Fruit fly (Drosophila melanogaster) whole organism, adult: Measurements from ENCODE around the gene loaf.

Experiments
- CG11617 ChIP-seq: fragments of 200-800 bp; sonication (Bioruptor generic); optimal IDR thresholded peaks from 2 replicates; lab custom pipeline; 2017; ENCODE audit warnings: mild to moderate bottlenecking, missing biosample characterization, missing genetic modification reagents, missing genetic modification characterization
- CG12768 ChIP-seq: fragments of 200-800 bp; sonication (Bioruptor generic); optimal IDR thresholded peaks from 2 replicates; lab custom pipeline; 2017; ENCODE audit warnings: missing biosample characterization, missing genetic modification characterization, mild to moderate bottlenecking, moderate library complexity, missing genetic modification reagents
- CG14711 ChIP-seq: fragments of 200-800 bp; sonication (Bioruptor generic); optimal IDR thresholded peaks from 2 replicates; lab custom pipeline; 2018; ENCODE audit warnings: missing biosample characterization, mild to moderate bottlenecking, missing genetic modification characterization, moderate library complexity
- CG1620 ChIP-seq: fragments of 200-800 bp; sonication (Bioruptor generic); optimal IDR thresholded peaks from 2 replicates; lab custom pipeline; 2016; ENCODE audit warnings: missing biosample characterization, missing genetic modification characterization
- CG33017 ChIP-seq: fragments of 200-800 bp; sonication (Bioruptor generic); optimal IDR thresholded peaks from 2 replicates; lab custom pipeline; 2018; ENCODE audit warnings: missing biosample characterization, mild to moderate bottlenecking, missing genetic modification characterization, moderate library complexity
- CG5204 ChIP-seq: fragments of 200-800 bp; sonication (Bioruptor generic); optimal IDR thresholded peaks from 2 replicates; lab custom pipeline; 2016; ENCODE audit warnings: missing biosample characterization, missing genetic modification characterization
- CG7045 ChIP-seq: fragments of 200-800 bp; sonication (Bioruptor generic); optimal IDR thresholded peaks from 2 replicates; lab custom pipeline; 2017; ENCODE audit warnings: missing biosample characterization, mild to moderate bottlenecking, missing genetic modification characterization
- CG7101 ChIP-seq: fragments of 200-800 bp; sonication (Bioruptor generic); optimal IDR thresholded peaks from 2 replicates; lab custom pipeline; 2018; ENCODE audit warnings: missing biosample characterization, mild to moderate bottlenecking, missing genetic modification characterization, moderate library complexity
- Clk ChIP-seq: fragments of 200-800 bp; sonication (Bioruptor generic); optimal IDR thresholded peaks from 2 replicates; lab custom pipeline; 2017; ENCODE audit warnings: missing biosample characterization, missing genetic modification characterization
- Crg-1 ChIP-seq: fragments of 200-800 bp; sonication (Bioruptor generic); optimal IDR thresholded peaks from 2 replicates; lab custom pipeline; 2016; ENCODE audit warnings: missing biosample characterization, missing genetic modification characterization
- Hr96 ChIP-seq: fragments of 200-800 bp; sonication (Bioruptor generic); optimal IDR thresholded peaks from 2 replicates; lab custom pipeline; 2016; ENCODE audit warnings: missing biosample characterization, missing genetic modification characterization
- Mnt ChIP-seq: fragments of 200-800 bp; sonication (Bioruptor generic); optimal IDR thresholded peaks from 2 replicates; lab custom pipeline; 2016; ENCODE audit warnings: missing biosample characterization, mild to moderate bottlenecking, missing genetic modification characterization
- bab1 ChIP-seq: fragments of 200-800 bp; sonication (Bioruptor generic); optimal IDR thresholded peaks from 3 replicates; lab custom pipeline; 2019; ENCODE audit warnings: missing biosample characterization, mild to moderate bottlenecking, missing genetic modification characterization, moderate library complexity
- cic ChIP-seq: fragments of 200-800 bp; sonication (Bioruptor generic); optimal IDR thresholded peaks from 2 replicates; lab custom pipeline; 2017; ENCODE audit warnings: missing biosample characterization, mild to moderate bottlenecking, missing genetic modification characterization, moderate library complexity
- cnc ChIP-seq, 2 experiments: fragments of >200 bp; optimal IDR thresholded peaks; 2 replicates each; lab custom pipeline; 2017
- kay ChIP-seq: fragments of 200-800 bp; sonication (Bioruptor generic); peaks from one replicate; lab custom pipeline; 2016; ENCODE audit warnings: missing biosample characterization, missing genetic modification characterization, borderline replicate concordance
- ovo ChIP-seq: fragments of 200-800 bp; sonication (Bioruptor generic); optimal IDR thresholded peaks from 2 replicates; lab custom pipeline; 2016; ENCODE audit warnings: missing biosample characterization, missing genetic modification characterization
- pad ChIP-seq: fragments of 200-800 bp; sonication (Bioruptor generic); optimal IDR thresholded peaks from 3 replicates; lab custom pipeline; 2017; ENCODE audit warnings: missing biosample characterization, missing genetic modification characterization, mild to moderate bottlenecking, moderate library complexity, missing genetic modification reagents
- tj ChIP-seq: fragments of 200-800 bp; sonication (Bioruptor generic); optimal IDR thresholded peaks from 3 replicates; lab custom pipeline; 2017; ENCODE audit warnings: missing biosample characterization, mild to moderate bottlenecking, missing genetic modification characterization, moderate library complexity
- toe ChIP-seq: fragments of 200-800 bp; sonication (Bioruptor generic); optimal IDR thresholded peaks from 2 replicates; lab custom pipeline; 2016; ENCODE audit warnings: missing biosample characterization, missing genetic modification characterization

The loaf gene

dm6 chr3L:11703579-11703978 is 62.4 kb downstream of the loaf start:
- TF ChIP-seq Mnt (GFP tag; lab: Kevin White, UChicago) = no peak
- no peak for TF ChIP-seq toe

DNA sequence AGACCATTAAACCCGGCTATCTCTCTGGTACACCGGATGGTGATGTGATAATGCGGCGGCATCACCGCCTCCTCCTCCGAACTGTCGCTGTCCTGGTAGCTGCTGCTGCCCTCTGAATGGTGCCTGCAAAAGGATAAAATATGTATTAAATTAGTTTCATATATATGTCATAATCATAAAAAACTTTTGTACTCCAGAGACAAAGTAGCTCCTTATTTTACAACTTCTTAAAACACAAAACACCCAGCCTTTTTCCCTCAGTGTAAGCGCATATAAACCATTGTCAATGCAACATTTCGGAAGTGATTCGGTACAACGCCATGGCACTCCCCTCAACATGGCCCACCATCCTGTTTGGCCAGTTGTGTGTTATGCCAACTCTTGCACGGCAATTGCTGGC is 64.3 kb downstream of the loaf start:
- TF ChIP-seq kay (GFP tag; lab: Kevin White, UChicago) (no peak), Mnt (GFP tag; lab: Kevin White, UChicago) (no peak), CG1620 (no peak), bab1 (GFP tag; lab: Kevin White, UChicago) (no peak), CG7045 (no peak), cnc (optimal IDR thresholded peaks at IDR 0.05; lab: Kevin White, UChicago) (no peak), pad (GFP tag; lab: Kevin White, UChicago) (no peak), cic (GFP tag; lab: Kevin White, UChicago) (no peak), Clk (no peak), CG11617 (no peak), ovo (GFP tag; lab: Kevin White, UChicago) (no peak), CG33017 (tag; lab: Kevin White, UChicago) (no peak), toe (no peak), CG12768 (no peak), CG14711 (tag; lab: Kevin White, UChicago) (no peak), Hr96 (GFP tag; lab: Kevin White, UChicago) (no peak), tj (GFP tag; lab: Kevin White, UChicago) (no peak)

dm6 chr3L:11699163-11699562 is 66.8 kb downstream of the loaf start, which contains the start of gene Dnai2:
Gene Dnai2, minus strand, starts transcription at chr3L:11699263.
- TF ChIP-seq CG33017 (tag; lab: Kevin White, UChicago) (no peak), Mnt (GFP tag; lab: Kevin White, UChicago) (no peak), cic (GFP tag; lab: Kevin White, UChicago) (no peak), kay (GFP tag; lab: Kevin White, UChicago) (no peak), cnc (optimal IDR thresholded peaks at IDR 0.05; lab: Kevin White, UChicago) (no peak), ovo (GFP tag; lab: Kevin White, UChicago) (no peak), CG11617 (no peak), toe (no peak), Clk (no peak), CG7101 (tag; lab: Kevin White, UChicago) (no peak), CG7045 (no peak), CG14711 (tag; lab: Kevin White, UChicago) (no peak), tj (GFP tag; lab: Kevin White, UChicago) (no peak)

DNA sequence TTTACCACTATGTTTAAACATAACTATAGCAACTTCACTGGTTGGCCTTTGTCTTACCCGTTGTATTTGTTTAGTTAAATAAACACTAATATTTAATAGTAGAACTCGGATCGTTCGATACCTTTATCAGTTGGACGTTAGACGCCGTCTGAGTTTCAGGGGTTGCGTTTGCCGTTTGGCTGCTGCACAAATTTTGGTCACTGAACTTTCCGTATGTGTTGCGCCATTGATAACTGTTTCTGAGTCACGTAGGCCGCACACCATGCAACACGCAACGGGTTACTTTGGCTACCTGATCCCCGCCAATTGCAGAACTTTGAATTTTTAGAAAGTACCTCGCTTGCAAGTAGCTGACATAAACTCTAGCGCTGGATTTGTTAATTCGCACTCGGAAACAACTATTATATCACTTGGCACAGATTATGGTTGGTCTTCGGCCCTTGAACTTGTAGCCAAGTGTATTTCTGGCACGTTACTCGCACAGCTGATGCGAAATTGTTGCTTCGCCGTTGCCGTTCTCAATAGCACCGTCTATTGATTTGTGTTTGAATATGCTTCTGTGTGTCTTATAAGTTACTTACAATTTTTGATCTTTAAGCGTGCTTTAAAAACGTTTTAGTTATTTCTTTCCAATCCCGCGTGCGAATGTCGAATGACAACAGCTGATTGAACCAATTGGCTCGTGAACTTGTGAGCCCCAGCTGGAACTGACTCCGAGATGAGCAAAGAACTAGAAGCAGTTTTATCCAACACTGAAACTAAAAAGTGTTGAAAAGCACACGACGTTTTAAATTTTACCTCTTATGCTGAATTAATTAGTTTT is 69.5 kb downstream of the loaf start, which contains the start of gene Dph1:
Gene Dph1 (minus strand): TSS at position 670 of the 823 bp plus-strand sequence.
- TF ChIP-seq Clk (peak; percentile 44), CG11617 (peak; percentile 76), CG5204 (GFP tag; lab: Kevin White, UChicago) (no peak), Mnt (GFP tag; lab: Kevin White, UChicago) (peak; percentile 95), pad (GFP tag; lab: Kevin White, UChicago) (peak; percentile 62), CG33017 (tag; lab: Kevin White, UChicago) (peak; percentile 11), ovo (GFP tag; lab: Kevin White, UChicago) (peak; percentile 8), CG12768 (peak; percentile 54), cic (GFP tag; lab: Kevin White, UChicago) (peak; percentile 70), bab1 (GFP tag; lab: Kevin White, UChicago) (peak; percentile 79), cnc (optimal IDR thresholded peaks at IDR 0.05; lab: Kevin White, UChicago) (no peak), CG14711 (tag; lab: Kevin White, UChicago) (peak; percentile 40), tj (GFP tag; lab: Kevin White, UChicago) (peak; percentile 53), CG7101 (tag; lab: Kevin White, UChicago) (peak; percentile 63), kay (GFP tag; lab: Kevin White, UChicago) (peak; percentile 57), CG1620 (peak; percentile 64), toe (no peak), Hr96 (GFP tag; lab: Kevin White, UChicago) (peak; percentile 71), Crg-1 (peak; percentile 88), CG7045 (peak; percentile 79)

DNA sequence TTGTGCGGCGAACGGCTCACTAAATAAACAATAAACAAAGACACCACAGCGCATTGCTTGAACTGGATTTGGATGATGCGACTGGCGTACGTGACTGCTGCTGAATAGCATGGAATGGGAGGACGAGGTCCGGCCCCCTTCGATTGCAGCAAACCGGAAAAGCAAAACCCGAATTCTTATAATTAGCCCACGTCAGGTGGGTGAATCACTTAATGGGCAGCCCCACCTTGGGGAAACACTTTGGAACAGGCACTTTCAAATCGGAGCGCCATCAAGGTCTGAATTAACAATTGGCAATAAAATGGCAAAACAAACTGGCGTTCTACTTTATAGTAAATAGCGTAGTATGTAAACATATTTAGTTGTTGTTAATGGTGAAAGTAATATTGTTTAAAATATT is 70.2 kb downstream of the loaf start:
- no peak for TF ChIP-seq CG33017 (tag; lab: Kevin White, UChicago)
- no peak for TF ChIP-seq Crg-1
- no peak for TF ChIP-seq Hr96 (GFP tag; lab: Kevin White, UChicago)
- TF ChIP-seq kay (GFP tag; lab: Kevin White, UChicago) = peak; percentile 18

DNA sequence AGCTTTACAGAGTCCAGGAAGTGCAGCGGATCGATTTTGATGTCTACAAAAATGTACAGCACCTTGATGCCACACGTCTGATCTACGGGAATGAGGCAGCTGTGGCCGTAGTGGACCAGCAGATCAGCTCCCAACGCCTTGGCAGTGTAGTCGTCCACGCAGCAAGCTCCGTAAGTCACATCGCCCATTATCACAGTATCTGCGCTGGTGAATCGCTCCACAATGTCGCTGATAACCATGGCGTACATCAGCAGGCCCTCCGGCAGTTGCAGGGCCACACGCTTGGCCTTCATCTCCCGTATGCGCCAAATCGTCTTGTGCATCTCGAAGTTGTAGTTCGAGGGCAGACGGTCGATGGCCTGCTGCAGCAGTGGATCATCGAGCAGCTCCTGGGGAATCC is 70.9 kb downstream of the loaf start:
- TF ChIP-seq toe = no peak
- TF ChIP-seq Hr96 (GFP tag; lab: Kevin White, UChicago) = no peak
- no peak for TF ChIP-seq CG33017 (tag; lab: Kevin White, UChicago)
- no peak for TF ChIP-seq CG7101 (tag; lab: Kevin White, UChicago)
- no peak for TF ChIP-seq Clk
- TF ChIP-seq tj (GFP tag; lab: Kevin White, UChicago) = no peak
- no peak for TF ChIP-seq bab1 (GFP tag; lab: Kevin White, UChicago)
- TF ChIP-seq cnc (optimal IDR thresholded peaks at IDR 0.05; lab: Kevin White, UChicago) = no peak
- no peak for TF ChIP-seq kay (GFP tag; lab: Kevin White, UChicago)
